Fruit fly (Drosophila melanogaster) S2 (cell line): ENCODE results near the gene tnc.

ENCODE experiments used
- CG8478 ChIP-seq: fragments of >200 bp; optimal IDR thresholded peaks from 2 replicates; lab custom pipeline; 2018
- CTCF ChIP-seq, 2 experiments: fragments of >200 bp; optimal IDR thresholded peaks; 2 replicates each; lab custom pipeline; 2018

Gene tnc

DNA sequence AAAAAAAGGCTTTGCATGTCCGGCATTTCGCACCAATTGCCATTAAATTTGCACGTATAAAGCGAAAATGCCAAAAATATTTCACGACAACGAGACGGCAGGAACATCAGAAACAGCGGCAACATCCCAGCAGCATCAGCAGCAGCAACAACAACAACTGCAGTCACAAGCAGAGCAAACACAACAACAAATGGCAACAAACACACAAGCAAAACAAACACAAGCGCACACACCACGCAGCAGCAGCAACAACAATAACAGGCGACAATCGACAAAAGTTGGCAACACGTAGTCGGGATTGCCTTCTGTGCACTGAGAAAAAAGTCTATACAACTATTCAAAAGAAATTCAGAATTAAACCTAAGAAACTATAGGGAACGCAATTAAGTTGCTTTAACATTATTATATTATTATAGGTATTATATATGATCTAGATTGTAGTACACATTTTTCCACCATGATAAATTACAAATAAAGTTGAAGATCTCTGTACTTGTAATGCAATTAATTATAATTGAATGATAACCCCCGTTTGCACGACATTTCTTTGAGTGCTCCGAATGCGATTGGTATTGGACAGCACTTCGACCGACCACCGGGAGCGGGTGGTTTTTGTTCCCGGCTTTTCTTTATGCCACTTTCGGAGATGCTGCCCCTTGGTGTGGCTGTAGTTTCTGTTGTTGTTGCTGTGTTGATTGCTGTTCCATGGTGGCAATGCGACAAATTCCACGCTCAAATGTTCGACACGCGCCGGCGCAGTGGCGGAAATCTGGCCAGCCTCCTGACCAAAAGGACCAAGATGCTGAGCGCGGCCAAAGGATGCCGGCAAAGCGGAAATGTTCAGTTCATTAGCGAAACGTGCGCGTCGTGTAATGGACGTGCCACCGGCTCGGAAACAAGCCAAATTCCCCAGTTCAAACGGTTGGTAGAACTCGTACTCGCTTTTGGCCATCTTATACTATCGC is at the start of gene tnc:
tnc (plus strand) TSS at position 848 of the 965 bp plus-strand sequence.
- TF ChIP-seq CTCF (optimal IDR thresholded peaks at IDR 0.05; lab: Kevin White, UChicago): no peak
- TF ChIP-seq CG8478 (lab: Kevin White, UChicago): no peak

DNA sequence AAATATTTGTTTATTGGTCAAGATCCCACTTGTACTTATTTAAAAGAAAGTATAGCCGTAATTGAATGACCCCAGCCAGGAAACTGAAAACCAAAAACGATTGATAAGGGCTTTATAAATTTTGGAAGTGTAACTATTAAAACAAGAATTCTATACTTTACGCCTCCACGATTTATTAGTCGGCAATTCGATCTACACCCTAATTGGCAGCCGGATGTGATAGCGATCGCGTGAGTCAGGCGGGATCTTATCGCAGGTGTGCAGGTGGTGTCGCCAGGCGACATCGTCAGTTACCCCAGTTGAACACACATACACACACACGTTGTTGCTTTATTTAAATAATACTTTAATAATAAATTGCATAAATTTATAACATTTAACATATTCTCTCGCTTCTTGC is 49.6 kb upstream of the tnc start:
- TF ChIP-seq CTCF (optimal IDR thresholded peaks at IDR 0.05; lab: Kevin White, UChicago): no peak
- no peak for TF ChIP-seq CG8478 (lab: Kevin White, UChicago)

DNA sequence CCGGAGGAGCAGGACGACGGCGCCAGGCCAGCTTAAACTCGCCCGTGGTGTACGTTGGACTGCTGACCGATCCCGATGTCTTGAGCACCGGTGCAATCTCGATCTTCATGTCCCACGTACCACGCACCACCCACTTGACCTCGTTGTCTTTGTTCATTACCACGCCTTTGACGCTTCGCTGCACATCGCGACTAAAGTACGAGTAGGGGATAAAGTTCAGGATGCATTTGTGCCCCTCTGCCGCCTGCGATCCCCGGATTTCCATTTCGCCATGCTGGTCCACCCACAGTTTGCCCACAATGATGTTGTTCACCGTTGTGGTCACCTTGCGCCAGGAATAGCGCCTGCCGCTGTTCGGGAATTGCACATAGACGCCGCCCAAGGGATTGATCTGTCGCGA is 48.4 kb upstream of the tnc start:
- TF ChIP-seq CG8478 (lab: Kevin White, UChicago) (no peak), CTCF (optimal IDR thresholded peaks at IDR 0.05; lab: Kevin White, UChicago) (no peak)

DNA sequence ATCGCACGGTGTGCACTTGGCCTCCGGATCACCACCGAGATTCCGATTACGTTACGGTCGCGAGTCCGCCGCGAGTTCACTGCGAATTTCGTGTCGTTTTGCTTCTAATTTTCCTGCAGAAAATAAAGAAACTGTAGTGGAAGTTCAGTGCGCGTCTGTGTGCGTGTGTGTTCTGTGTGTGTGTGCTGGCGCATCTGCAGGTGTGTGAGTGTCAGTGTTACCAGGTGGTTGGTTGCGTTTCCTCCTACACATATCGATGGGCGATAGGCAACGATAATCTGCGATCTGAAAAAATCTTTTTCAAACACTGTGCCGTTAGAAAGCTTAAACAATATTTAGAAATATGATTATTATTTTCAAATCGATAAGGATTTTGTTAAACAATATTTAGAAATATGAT is 46.1 kb upstream of the tnc start, which contains the start of gene Osbp:
Osbp (minus strand) TSS at position 174 of the 400 bp plus-strand sequence.
- TF ChIP-seq CTCF (optimal IDR thresholded peaks at IDR 0.05; lab: Kevin White, UChicago) (no peak), CG8478 (lab: Kevin White, UChicago) (no peak)

DNA sequence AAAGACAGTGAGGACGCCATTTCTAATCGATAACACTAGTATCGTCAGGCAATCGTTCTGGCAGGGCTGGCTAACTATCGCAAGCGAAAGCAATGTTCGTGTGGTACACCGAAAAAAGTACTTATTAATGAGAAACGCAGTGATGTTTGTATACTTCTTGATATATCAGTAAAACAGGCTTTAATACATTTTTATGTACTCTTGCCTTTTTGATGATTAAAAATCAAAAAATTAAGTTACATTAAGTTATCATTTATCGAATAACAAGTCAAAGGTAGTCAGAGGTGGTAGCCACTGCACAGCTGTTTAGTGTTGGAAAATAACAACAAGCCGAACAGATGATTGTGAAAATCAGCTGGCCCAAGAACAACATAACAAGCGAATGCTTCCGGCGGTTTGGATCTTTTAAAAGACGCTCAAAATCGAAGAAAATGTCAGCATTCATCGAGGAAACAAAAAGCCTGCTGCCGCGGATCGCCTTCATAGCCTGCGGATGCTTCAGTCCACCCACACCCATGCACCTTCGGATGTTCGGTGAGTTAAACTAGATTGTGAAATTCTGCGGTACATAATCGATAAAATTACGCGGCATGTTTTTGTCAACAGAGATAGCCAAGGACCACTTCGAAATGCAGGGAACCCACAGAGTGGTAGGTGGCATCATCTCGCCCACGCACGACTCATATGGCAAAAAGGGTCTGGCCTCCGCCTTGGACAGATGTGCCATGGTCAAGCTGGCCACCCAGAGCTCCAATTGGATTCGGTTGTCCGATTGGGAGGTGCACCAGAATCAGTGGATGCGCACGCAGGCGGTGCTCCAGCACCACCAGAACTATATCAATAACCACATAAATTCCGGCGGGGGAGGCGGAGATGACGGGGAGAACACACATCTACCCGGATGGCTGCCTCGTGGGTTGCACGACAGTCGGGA is 39.0 kb upstream of the tnc start, which contains the start of the genes ssh and Nmnat:
ssh (minus strand) TSS at position 37 of the 934 bp plus-strand sequence.
Nmnat (plus strand) TSS at position 318 of the 934 bp plus-strand sequence.
- no peak for TF ChIP-seq CTCF (optimal IDR thresholded peaks at IDR 0.05; lab: Kevin White, UChicago)
- no peak for TF ChIP-seq CG8478 (lab: Kevin White, UChicago)

DNA sequence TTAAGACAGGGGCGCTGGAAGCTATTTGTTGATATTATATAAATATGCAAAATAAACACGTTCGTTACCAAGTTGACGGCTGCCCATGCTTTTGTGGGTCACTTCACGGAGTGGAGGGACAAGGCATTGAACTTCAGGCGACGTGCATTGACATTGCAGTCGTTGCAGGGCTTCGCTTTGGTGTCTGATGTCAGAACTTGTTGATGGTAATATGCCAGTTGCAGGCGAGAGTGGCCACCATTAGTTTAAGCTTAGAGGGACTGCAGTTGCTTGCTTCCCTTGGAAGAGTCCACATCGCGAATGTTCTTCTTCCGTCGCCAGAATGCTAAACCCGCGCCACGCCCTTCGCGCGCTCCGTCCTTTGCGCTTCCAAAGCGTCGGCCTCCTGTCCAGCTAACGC is 36.9 kb upstream of the tnc start, which contains the start of gene mah:
mah (plus strand) TSS at position 301 of the 400 bp plus-strand sequence.
- TF ChIP-seq CG8478 (lab: Kevin White, UChicago): no peak
- no peak for TF ChIP-seq CTCF (optimal IDR thresholded peaks at IDR 0.05; lab: Kevin White, UChicago)

DNA sequence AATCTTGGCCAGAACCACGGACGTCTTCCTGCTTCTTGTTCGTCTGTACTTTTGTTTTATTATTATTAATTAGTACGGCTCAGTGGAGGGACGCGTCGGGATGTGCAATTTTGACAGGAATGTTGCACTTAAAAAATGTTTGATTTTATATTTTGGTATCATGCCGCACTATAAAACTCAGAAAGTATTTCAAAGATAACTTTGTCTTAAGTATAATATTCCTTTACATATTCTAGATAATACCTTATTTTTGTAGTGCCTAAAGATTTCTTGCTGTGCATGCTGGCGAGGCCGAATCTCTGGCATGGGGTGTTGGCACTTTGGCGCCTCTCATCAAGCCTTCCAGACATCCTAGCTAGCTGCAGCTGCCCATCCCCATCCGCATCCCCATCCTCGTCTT is 31.0 kb upstream of the tnc start:
- TF ChIP-seq CTCF (optimal IDR thresholded peaks at IDR 0.05; lab: Kevin White, UChicago) (no peak), CG8478 (lab: Kevin White, UChicago) (no peak)

DNA sequence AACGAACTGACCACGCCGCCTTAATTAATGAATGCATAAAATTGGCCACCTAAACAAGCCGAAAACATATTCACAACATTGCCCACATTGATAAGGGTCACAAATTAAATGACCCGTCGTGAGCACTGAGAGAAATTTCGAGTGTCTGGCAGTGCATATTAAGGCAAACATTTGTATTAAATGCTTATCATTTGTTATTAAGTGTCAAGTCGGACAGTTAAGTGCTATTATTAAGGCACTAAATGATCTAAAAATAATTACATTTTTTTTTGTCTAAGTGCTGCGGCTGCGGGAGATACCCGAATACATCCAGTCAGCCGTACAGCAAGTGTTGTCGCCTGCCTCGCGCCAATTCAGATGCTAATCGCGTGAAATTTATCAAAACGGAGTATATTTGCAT is 21.7 kb upstream of the tnc start:
- TF ChIP-seq CTCF (optimal IDR thresholded peaks at IDR 0.05; lab: Kevin White, UChicago): no peak
- no peak for TF ChIP-seq CG8478 (lab: Kevin White, UChicago)

DNA sequence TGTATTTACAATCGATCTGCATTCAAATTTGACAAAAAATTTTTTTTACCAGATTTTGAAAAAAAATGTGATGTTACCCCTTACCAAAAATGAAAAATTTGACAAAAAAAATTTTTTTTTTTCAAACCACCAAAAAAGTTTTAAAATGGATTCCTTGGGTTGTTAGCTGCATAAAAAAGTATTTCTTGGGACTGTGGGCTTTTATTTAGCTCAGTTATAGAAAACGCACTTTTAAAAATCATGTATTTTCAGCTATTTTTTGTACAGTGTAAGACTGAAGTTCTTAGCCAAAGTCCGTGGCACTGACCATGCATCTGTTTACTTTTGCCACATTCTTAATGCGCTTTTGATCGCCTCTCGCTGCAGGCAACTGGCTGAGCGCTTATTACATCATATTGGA is 18.8 kb upstream of the tnc start:
- TF ChIP-seq CG8478 (lab: Kevin White, UChicago) (no peak), CTCF (optimal IDR thresholded peaks at IDR 0.05; lab: Kevin White, UChicago) (no peak)

DNA sequence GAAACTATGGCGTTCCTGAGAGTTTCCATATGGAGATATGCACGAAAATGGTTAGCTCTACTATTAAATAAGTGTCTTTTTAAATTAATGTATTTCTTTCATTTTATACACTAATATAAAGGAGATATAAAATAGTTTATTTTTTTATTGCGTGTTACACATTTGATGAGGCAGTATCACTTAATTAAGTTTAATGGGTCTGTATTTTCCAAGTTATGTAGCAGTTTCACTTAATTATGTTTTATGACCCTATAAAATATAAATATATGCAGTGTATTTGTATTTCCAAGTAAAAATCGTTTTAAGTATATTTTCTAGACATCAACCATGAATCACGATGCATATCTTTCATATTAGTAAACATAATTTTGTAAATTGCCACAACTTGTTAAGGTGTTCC is 17.6 kb upstream of the tnc start:
- TF ChIP-seq CTCF (optimal IDR thresholded peaks at IDR 0.05; lab: Kevin White, UChicago) (no peak), CG8478 (lab: Kevin White, UChicago) (no peak)

DNA sequence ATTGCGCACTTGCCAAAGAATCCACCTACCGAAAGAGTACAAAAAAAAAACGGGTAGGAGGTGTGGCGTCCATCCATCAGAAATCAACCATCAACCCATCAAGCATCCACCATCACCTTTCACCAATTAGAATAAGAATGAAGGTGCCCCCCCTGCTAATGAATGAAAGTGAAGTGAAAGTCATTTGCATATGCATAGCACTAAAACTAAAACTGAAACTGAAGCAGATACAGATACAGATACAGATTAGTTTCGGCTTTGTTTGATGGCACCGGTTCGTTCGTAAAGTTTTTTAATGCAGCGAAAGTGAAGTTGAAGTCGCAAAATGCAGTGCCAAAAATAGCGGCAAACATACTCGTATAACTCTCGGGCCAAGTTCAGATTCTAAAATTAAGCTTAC is 16.2 kb upstream of the tnc start:
- no peak for TF ChIP-seq CTCF (optimal IDR thresholded peaks at IDR 0.05; lab: Kevin White, UChicago)
- TF ChIP-seq CG8478 (lab: Kevin White, UChicago): no peak

DNA sequence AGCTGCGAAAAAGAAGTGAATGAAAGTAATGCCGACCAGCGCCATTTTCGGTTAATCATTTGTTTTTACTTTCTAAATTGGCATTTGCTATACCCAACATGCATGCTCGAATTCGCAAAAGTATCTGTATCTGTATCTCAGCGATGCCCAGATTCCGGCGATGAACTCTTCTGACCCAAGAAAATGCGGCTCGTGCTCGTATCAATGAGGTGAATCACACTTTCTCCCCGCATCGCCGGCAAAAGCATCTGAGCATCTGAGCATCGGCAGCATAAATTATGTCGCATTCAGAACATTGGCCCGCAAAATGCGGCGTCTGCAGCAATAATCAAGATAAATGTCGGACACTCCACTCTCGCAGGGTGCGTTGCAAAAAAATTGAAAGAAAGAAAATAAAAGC is 15.3 kb upstream of the tnc start:
- TF ChIP-seq CG8478 (lab: Kevin White, UChicago): no peak
- no peak for TF ChIP-seq CTCF (optimal IDR thresholded peaks at IDR 0.05; lab: Kevin White, UChicago)

DNA sequence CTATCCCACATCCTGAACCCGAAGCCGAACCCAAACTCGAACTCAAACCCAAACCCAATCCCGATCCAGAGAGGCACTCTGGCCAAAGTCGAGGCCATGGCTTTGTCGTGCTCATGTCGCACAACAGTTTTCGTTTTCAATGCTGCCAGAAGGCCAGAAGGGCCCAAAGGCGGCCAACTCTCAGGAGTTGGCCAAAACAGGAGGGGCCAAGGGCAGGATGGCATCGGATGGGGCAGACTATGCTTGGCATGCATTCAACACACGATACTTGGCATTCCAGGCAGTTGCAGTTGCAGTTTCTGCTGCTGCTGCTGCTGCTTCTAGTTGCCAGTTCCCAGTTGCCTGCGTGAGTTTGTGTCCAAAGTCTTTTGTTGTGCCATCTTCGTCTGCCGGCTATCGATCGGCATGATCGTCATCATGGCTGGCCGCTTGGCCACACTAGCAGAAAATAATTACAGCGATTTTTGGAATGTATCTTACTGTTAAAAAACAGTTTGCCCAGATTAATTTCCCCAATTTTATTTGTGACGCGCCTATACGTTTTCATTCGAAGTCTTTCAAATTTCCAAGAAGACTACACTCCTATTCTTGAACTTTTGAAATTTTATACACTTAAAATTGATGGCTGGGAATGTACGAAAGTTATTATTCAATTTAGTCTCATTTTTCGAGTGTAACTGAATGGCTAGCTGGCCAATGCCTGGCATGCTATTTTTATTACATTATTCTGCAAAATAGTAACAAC is 13.7 kb upstream of the tnc start:
- no peak for TF ChIP-seq CTCF (optimal IDR thresholded peaks at IDR 0.05; lab: Kevin White, UChicago)
- TF ChIP-seq CG8478 (lab: Kevin White, UChicago): no peak
